Worm (Caenorhabditis elegans) whole organism, L4/young adult: ENCODE measurements around the gene cbp-2.

ENCODE experiments used
- dao-5 ChIP-seq: sonication (generic microtip); optimal IDR thresholded peaks from 2 replicates; lab custom pipeline; 2016; ENCODE audit warnings: missing genotype, missing genetic modification characterization, moderate library complexity, missing compliant biosample characterization
- him-1 ChIP-seq: sonication (generic microtip); optimal IDR thresholded peaks from 2 replicates; lab custom pipeline; 2016; ENCODE audit warnings: missing genotype, missing genetic modification reagents, missing genetic modification characterization, missing compliant biosample characterization

- TF ChIP-seq him-1 = no peak
- no peak for TF ChIP-seq dao-5
These were observed 36.7 kb upstream of the cbp-2 start for ce11 chrIII:9886323-9886722.
